Worm (Caenorhabditis elegans) whole organism, early embryonic: ENCODE results near the gene C03B1.4.

Experiments used
- F13C5.2 ChIP-seq: sonication (generic microtip); optimal IDR thresholded peaks from 2 replicates; lab custom pipeline; 2017; ENCODE audit warnings: mild to moderate bottlenecking, missing genetic modification characterization, inconsistent platforms, missing compliant biosample characterization
- ama-1 ChIP-seq: fragments of 150-350 bp; optimal IDR thresholded peaks from 2 replicates; lab custom pipeline; 2014
- ceh-36 ChIP-seq: sonication (generic microtip); optimal IDR thresholded peaks from 2 replicates; lab custom pipeline; 2016; ENCODE audit warnings: missing genetic modification characterization, inconsistent platforms, missing compliant biosample characterization
- flt-1 ChIP-seq: fragments of 200-800 bp; sonication (Bioruptor generic); IDR thresholded peaks from 2 replicates; pipeline ENCODE4 v1.3.6; 2022; ENCODE audit warnings: missing genetic modification characterization, missing compliant biosample characterization
- hmbx-1 ChIP-seq: sonication (generic microtip); optimal IDR thresholded peaks from 2 replicates; lab custom pipeline; 2016; ENCODE audit warnings: mild to moderate bottlenecking, missing genetic modification characterization, missing compliant biosample characterization
- hnd-1 ChIP-seq: sonication (generic microtip); optimal IDR thresholded peaks from 2 replicates; lab custom pipeline; 2016; ENCODE audit warnings: missing genetic modification characterization, missing compliant biosample characterization
- pes-1 ChIP-seq: fragments of 200-800 bp; sonication (Bioruptor generic); IDR thresholded peaks from 2 replicates; pipeline ENCODE4 v1.3.6; 2022; ENCODE audit warnings: missing genetic modification reagents, missing genetic modification characterization, missing compliant biosample characterization
- scrt-1 ChIP-seq: fragments of 200-800 bp; sonication (Bioruptor generic); IDR thresholded peaks from 2 replicates; pipeline ENCODE4 v1.3.6; 2022; ENCODE audit warnings: missing genetic modification characterization, missing compliant biosample characterization
- sea-1 ChIP-seq: fragments of 200-800 bp; sonication (Bioruptor generic); conservative IDR thresholded peaks from 2 replicates; pipeline ENCODE4 v1.3.6; 2022; ENCODE audit warnings: missing genetic modification characterization, missing compliant biosample characterization
- tbx-37 ChIP-seq: fragments of 200-800 bp; sonication (Bioruptor generic); conservative IDR thresholded peaks from 2 replicates; pipeline ENCODE4 v1.3.6; 2022; ENCODE audit warnings: missing genetic modification reagents, missing genetic modification characterization, missing compliant biosample characterization
- tra-4 ChIP-seq: sonication (generic microtip); optimal IDR thresholded peaks from 2 replicates; lab custom pipeline; 2017; ENCODE audit warnings: missing genetic modification characterization, missing compliant biosample characterization

DNA sequence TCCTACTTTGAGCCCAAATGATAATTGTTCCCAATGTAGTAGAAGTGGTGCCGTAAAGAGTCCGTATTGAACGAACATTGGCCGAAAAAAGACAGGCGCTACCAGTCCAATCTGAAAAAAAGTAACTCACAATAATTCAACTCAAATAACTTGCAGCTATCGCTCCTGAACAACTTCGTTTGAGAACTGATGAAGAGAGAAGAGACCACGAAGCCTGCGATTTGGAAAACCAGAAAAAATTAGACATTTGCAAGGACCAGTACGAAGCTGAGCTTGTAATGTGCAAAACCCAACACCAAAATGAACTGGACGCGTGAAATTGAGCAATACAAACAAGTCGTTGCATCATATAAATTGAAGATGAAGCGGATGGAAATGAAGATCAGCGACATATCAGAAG lies 10.2 kb downstream of the C03B1.4 start, which contains the start of gene C03B1.1:
- TF ChIP-seq ama-1 (no peak), hnd-1 (no peak), F13C5.2 (tag; lab: Kevin White, UChicago) (no peak), sea-1 (no peak), pes-1 (GFP tag; lab: Robert Waterston, UW) (no peak), flt-1 (GFP tag; lab: Robert Waterston, UW) (no peak), scrt-1 (no peak), tra-4 (tag; lab: Kevin White, UChicago) (no peak), hmbx-1 (tag; lab: Kevin White, UChicago) (no peak), tbx-37 (GFP tag; lab: Robert Waterston, UW) (no peak), ceh-36 (tag; lab: Kevin White, UChicago) (no peak)
